Fruit fly (Drosophila melanogaster) whole organism, prepupa: ENCODE data around the gene CG17163.

Source experiments
- CG10631 ChIP-seq: fragments of 200-800 bp; sonication (Bioruptor generic); optimal IDR thresholded peaks from 2 replicates; lab custom pipeline; 2016; ENCODE audit warnings: missing biosample characterization, missing genetic modification characterization
- CG3032 ChIP-seq: fragments of 200-800 bp; optimal IDR thresholded peaks from 2 replicates; lab custom pipeline; 2019; ENCODE audit warnings: missing biosample characterization, mild to moderate bottlenecking, missing genetic modification characterization, moderate library complexity
- CG32006 ChIP-seq: fragments of 200-800 bp; sonication (Bioruptor generic); optimal IDR thresholded peaks from 3 replicates; lab custom pipeline; 2017; ENCODE audit warnings: missing biosample characterization, mild to moderate bottlenecking, missing genetic modification characterization
- CG8119 ChIP-seq: fragments of 200-800 bp; sonication (Bioruptor generic); IDR thresholded peaks from 3 replicates; pipeline ENCODE4 v1.3.6; 2022; ENCODE audit warnings: missing biosample characterization, missing genetic modification characterization
- CG8632 ChIP-seq: fragments of 200-800 bp; sonication (Bioruptor generic); optimal IDR thresholded peaks from 3 replicates; lab custom pipeline; 2016; ENCODE audit warnings: missing biosample characterization, missing genetic modification characterization
- CG9139 ChIP-seq: fragments of 200-800 bp; sonication (Bioruptor generic); optimal IDR thresholded peaks from 3 replicates; lab custom pipeline; 2017; ENCODE audit warnings: missing biosample characterization, mild to moderate bottlenecking, missing genetic modification characterization
- Ets21C ChIP-seq: fragments of 200-800 bp; sonication (Bioruptor generic); optimal IDR thresholded peaks from 3 replicates; lab custom pipeline; 2016; ENCODE audit warnings: missing biosample characterization, missing genetic modification characterization
- Gug ChIP-seq: fragments of 200-800 bp; sonication (Bioruptor generic); IDR thresholded peaks from 2 replicates; pipeline ENCODE4 v1.3.6; 2022; ENCODE audit warnings: missing biosample characterization, missing genetic modification characterization
- Hr39 ChIP-seq: fragments of 200-800 bp; sonication (Bioruptor generic); optimal IDR thresholded peaks from 2 replicates; lab custom pipeline; 2016; ENCODE audit warnings: missing biosample characterization, missing genetic modification characterization
- Met ChIP-seq: fragments of 200-800 bp; sonication (Bioruptor generic); optimal IDR thresholded peaks from 3 replicates; lab custom pipeline; 2016; ENCODE audit warnings: missing biosample characterization, missing genetic modification characterization
- cyc ChIP-seq: fragments of 200-800 bp; sonication (Bioruptor generic); optimal IDR thresholded peaks from 3 replicates; lab custom pipeline; 2016; ENCODE audit warnings: missing biosample characterization, missing genetic modification characterization
- svp ChIP-seq: fragments of 200-800 bp; sonication (Bioruptor generic); peaks from one replicate; lab custom pipeline; 2016; ENCODE audit warnings: missing biosample characterization, missing genetic modification characterization
- topi ChIP-seq: fragments of 200-800 bp; sonication (Bioruptor generic); optimal IDR thresholded peaks from 3 replicates; lab custom pipeline; 2016; ENCODE audit warnings: missing biosample characterization, missing genetic modification characterization
- vri ChIP-seq: fragments of 200-800 bp; sonication (Bioruptor generic); optimal IDR thresholded peaks from 3 replicates; lab custom pipeline; 2016; ENCODE audit warnings: missing biosample characterization, mild to moderate bottlenecking, missing genetic modification characterization

dm6 chrX:23096818-23097129 lies 14.3 kb upstream of the CG17163 start:
- TF ChIP-seq cyc (GFP tag; lab: Kevin White, UChicago): no peak
- TF ChIP-seq Met (GFP tag; lab: Kevin White, UChicago): no peak
- peak; percentile 74 for TF ChIP-seq svp (GFP tag; lab: Kevin White, UChicago)
- peak; percentile 10 for TF ChIP-seq Hr39
- TF ChIP-seq topi: no peak
- TF ChIP-seq Ets21C (GFP tag; lab: Kevin White, UChicago): no peak
- TF ChIP-seq CG8632 (GFP tag; lab: Kevin White, UChicago): no peak
- TF ChIP-seq CG3032 (tag; lab: Kevin White, UChicago): no peak
- TF ChIP-seq CG8119 (GFP tag; lab: Robert Waterston, UW): no peak
- TF ChIP-seq CG9139: no peak
- no peak for TF ChIP-seq CG32006
- TF ChIP-seq CG10631: no peak
- no peak for TF ChIP-seq Gug (GFP tag; lab: Robert Waterston, UW)
- TF ChIP-seq vri: no peak
